Worm (Caenorhabditis elegans): Measurements from ENCODE around the gene ipla-3.

The ipla-3 gene

ce11 chrV:20770061-20770460 is 41.0 kb upstream of the ipla-3 start, which contains the start of gene elp-1:
Gene elp-1 (minus strand): TSS chrV:20770161.
- TF ChIP-seq ceh-82 (tag; optimal IDR thresholded peaks at IDR 0.05) (no peak), nhr-76 (tag; optimal IDR thresholded peaks at IDR 0.05) (no peak)

- TF ChIP-seq nhr-76 (tag; optimal IDR thresholded peaks at IDR 0.05) (no peak), unc-39 (tag; optimal IDR thresholded peaks at IDR 0.05) (no peak), pha-4 (GFP tag; IDR thresholded peaks at IDR 0.05) (no peak), pha-4 (tag; optimal IDR thresholded peaks at IDR 0.05) (peak; percentile 69), zfp-3 (GFP tag; conservative IDR thresholded peaks at IDR 0.05) (no peak)
Measured at ce11 chrV:20763192-20763591, 34.1 kb upstream of the ipla-3 start.

DNA sequence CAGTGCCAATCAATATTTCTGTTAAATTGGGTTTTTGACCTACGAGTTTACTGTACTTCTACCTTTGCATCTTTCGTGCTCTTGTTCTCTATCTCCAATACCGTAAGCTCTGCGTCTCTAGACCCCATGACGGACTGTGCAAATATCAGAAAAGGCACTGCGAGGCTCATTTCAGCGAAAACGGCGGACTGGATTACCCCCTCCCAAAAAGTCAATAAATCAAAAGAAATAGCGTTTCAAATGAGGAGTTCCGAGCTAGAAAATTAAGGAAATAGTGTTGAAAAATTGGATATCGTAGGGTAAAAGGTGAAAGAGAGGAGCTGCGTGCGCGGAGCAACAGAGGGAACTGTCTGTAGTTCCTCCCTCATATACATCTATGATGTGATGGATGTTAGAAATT is 32.7 kb upstream of the ipla-3 start:
- TF ChIP-seq pha-4 (GFP tag; IDR thresholded peaks at IDR 0.05): no peak; the same call in 1 of the 2 replicates
- peak; percentile 99 for TF ChIP-seq pha-4 (tag; optimal IDR thresholded peaks at IDR 0.05)
- TF ChIP-seq ceh-82 (tag; optimal IDR thresholded peaks at IDR 0.05): no peak

DNA sequence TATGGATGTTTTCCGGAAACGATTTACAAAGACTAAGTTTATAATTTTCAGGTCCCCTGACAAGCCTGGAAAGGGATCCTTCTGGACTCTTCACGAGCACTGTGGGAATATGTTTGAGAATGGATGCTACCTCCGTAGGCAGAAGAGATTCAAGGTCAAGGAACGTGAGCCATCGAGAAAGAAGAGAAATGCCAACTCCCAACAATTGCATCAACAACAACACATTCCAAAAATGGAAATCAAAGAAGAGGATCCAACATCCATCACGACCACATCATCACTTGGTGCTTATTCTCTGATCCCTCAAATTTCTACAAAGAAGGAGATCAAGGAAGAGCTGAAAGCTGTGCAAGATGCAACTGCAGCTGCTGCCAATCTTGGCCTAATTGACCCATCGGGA is 29.0 kb upstream of the ipla-3 start:
- TF ChIP-seq nhr-102 (tag; optimal IDR thresholded peaks at IDR 0.05) (no peak), ztf-7 (tag; optimal IDR thresholded peaks at IDR 0.05) (no peak), unc-62 (GFP tag; optimal IDR thresholded peaks at IDR 0.05 in 1 of 2) (peak in 1 of 2 experiments; percentile 90), unc-62 (tag; optimal IDR thresholded peaks at IDR 0.05) (no peak), lin-39 (tag; optimal IDR thresholded peaks at IDR 0.05) (no peak), aha-1 (tag) (peak; percentile 95), mes-2 (tag; optimal IDR thresholded peaks at IDR 0.05; ENCODE audit: poor library complexity, severe bottlenecking) (no peak), nhr-28 (tag; optimal IDR thresholded peaks at IDR 0.05) (no peak), egl-43 (GFP tag; IDR thresholded peaks at IDR 0.05) (0 out of 2 replicates have a peak, but pooled peaks have one; percentile 31)

- no peak for TF ChIP-seq jun-1 (tag; optimal IDR thresholded peaks at IDR 0.05)
- no peak for TF ChIP-seq hlh-11 (tag; optimal IDR thresholded peaks at IDR 0.05)
- TF ChIP-seq php-3 (GFP tag; IDR thresholded peaks at IDR 0.05): 0 out of 2 replicates have a peak, but pooled peaks have one; percentile 21
- TF ChIP-seq egl-43 (GFP tag; IDR thresholded peaks at IDR 0.05): 0 out of 2 replicates have a peak, but pooled peaks have one; percentile 36
- TF ChIP-seq set-16 (GFP tag; IDR thresholded peaks at IDR 0.05): peak; percentile 62; the same call in 1 of the 2 replicates
- TF ChIP-seq nhr-28 (tag; optimal IDR thresholded peaks at IDR 0.05): no peak
Measured at ce11 chrV:20757255-20757654, 28.2 kb upstream of the ipla-3 start.

- TF ChIP-seq dmd-9 (GFP tag; IDR thresholded peaks at IDR 0.05): no peak
- 0 out of 2 replicates have a peak, but pooled peaks have one; percentile 43 for TF ChIP-seq F44E2.7 (GFP tag; IDR thresholded peaks at IDR 0.05)
- peak; percentile 38; the same call in 1 of the 2 replicates for TF ChIP-seq set-16 (GFP tag; IDR thresholded peaks at IDR 0.05)
- TF ChIP-seq pha-4 (GFP tag; IDR thresholded peaks at IDR 0.05): no peak
- peak; percentile 89 for TF ChIP-seq pha-4 (tag; optimal IDR thresholded peaks at IDR 0.05)
Measured at ce11 chrV:20756385-20756996, 27.4 kb upstream of the ipla-3 start.

- TF ChIP-seq pha-4 (GFP tag; IDR thresholded peaks at IDR 0.05) (peak; percentile 6; the same call in 1 of the 2 replicates), pha-4 (tag; optimal IDR thresholded peaks at IDR 0.05) (peak; percentile 81), aha-1 (tag) (peak; percentile 69), lim-7 (GFP tag; IDR thresholded peaks at IDR 0.05) (no peak), zfp-3 (GFP tag; conservative IDR thresholded peaks at IDR 0.05) (no peak), daf-16 (GFP tag; optimal IDR thresholded peaks at IDR 0.05) (no peak), daf-16 (tag; optimal IDR thresholded peaks at IDR 0.05) (peak; percentile 6), dve-1 (tag; optimal IDR thresholded peaks at IDR 0.05; ENCODE audit: insufficient read depth) (peak; percentile 21)
Measured at ce11 chrV:20755494-20755893, 26.4 kb upstream of the ipla-3 start.
